Worm (Caenorhabditis elegans) whole organism, L1 larva: ENCODE results near the gene K11H12.11.

Source experiments
- C04F5.9 ChIP-seq: sonication (generic microtip); optimal IDR thresholded peaks from 2 replicates; lab custom pipeline; 2016; ENCODE audit warnings: missing genetic modification characterization, missing compliant biosample characterization
- C16A3.4 ChIP-seq: fragments of 150-350 bp; optimal IDR thresholded peaks from 2 replicates; lab custom pipeline; 2014; ENCODE audit warnings: missing biosample characterization, missing genetic modification characterization
- F16B12.6 ChIP-seq: fragments of 150-350 bp; optimal IDR thresholded peaks from 2 replicates; lab custom pipeline; 2014; ENCODE audit warnings: missing biosample characterization, missing genetic modification characterization
- aha-1 ChIP-seq: fragments of 150-350 bp; optimal IDR thresholded peaks from 2 replicates; lab custom pipeline; 2014; ENCODE audit warnings: missing biosample characterization, missing genetic modification characterization
- ama-1 ChIP-seq: fragments of 150-350 bp; optimal IDR thresholded peaks from 2 replicates; lab custom pipeline; 2014
- ceh-63 ChIP-seq: fragments of 200-800 bp; sonication (Bioruptor generic); optimal IDR thresholded peaks from 2 replicates; lab custom pipeline; 2018; ENCODE audit warnings: mild to moderate bottlenecking, missing genetic modification characterization, missing compliant biosample characterization
- ceh-8 ChIP-seq: fragments of 200-800 bp; sonication (Bioruptor generic); optimal IDR thresholded peaks from 2 replicates; lab custom pipeline; 2018; ENCODE audit warnings: mild to moderate bottlenecking, missing genetic modification characterization, moderate library complexity, missing compliant biosample characterization
- ceh-88 ChIP-seq: fragments of 200-800 bp; sonication (Bioruptor generic); IDR thresholded peaks from 2 replicates; pipeline ENCODE4 v1.3.6; 2022; ENCODE audit warnings: missing genetic modification characterization, missing compliant biosample characterization
- ces-1 ChIP-seq: fragments of 150-350 bp; optimal IDR thresholded peaks from 2 replicates; lab custom pipeline; 2014; ENCODE audit warnings: missing biosample characterization, missing genetic modification reagents, missing genetic modification characterization
- dsc-1 ChIP-seq: sonication (generic microtip); optimal IDR thresholded peaks from 2 replicates; lab custom pipeline; 2016; ENCODE audit warnings: mild to moderate bottlenecking, missing genetic modification characterization, missing compliant biosample characterization
- egl-13 ChIP-seq: sonication (generic microtip); optimal IDR thresholded peaks from 2 replicates; lab custom pipeline; 2016; ENCODE audit warnings: missing genotype, missing genetic modification reagents, missing genetic modification characterization, missing compliant biosample characterization
- egl-27 ChIP-seq, 2 experiments: fragments of 150-350 bp in 1 of 2; sonication (generic microtip); optimal IDR thresholded peaks; 3 replicates each; lab custom pipeline; 2017 to 2018; ENCODE audit warnings: missing biosample characterization in 2 of 2, missing genetic modification characterization in 2 of 2, missing genetic modification reagents in 2 of 2
- elt-3 ChIP-seq, 6 experiments: fragments of 150-350 bp in 1 of 6; sonication (generic microtip); optimal IDR thresholded peaks; 2 replicates each; lab custom pipeline; 2017 to 2018; ENCODE audit warnings: missing biosample characterization in 6 of 6, missing genetic modification characterization in 6 of 6, inconsistent platforms in 1 of 6
- fkh-10 ChIP-seq: sonication (generic microtip); optimal IDR thresholded peaks from 2 replicates; lab custom pipeline; 2017; ENCODE audit warnings: missing biosample characterization, missing genetic modification reagents, missing genetic modification characterization
- fos-1 ChIP-seq: fragments of 150-350 bp; optimal IDR thresholded peaks from 2 replicates; lab custom pipeline; 2014; ENCODE audit warnings: missing biosample characterization, missing genetic modification characterization
- hlh-17 ChIP-seq: fragments of 200-800 bp; sonication (Bioruptor generic); optimal IDR thresholded peaks from 2 replicates; lab custom pipeline; 2018; ENCODE audit warnings: missing genetic modification characterization, mild to moderate bottlenecking, missing compliant biosample characterization, moderate library complexity, borderline replicate concordance
- hpl-2 ChIP-seq: fragments of 150-350 bp; optimal IDR thresholded peaks from 2 replicates; lab custom pipeline; 2014; ENCODE audit warnings: missing biosample characterization, missing genetic modification reagents, missing genetic modification characterization
- irx-1 ChIP-seq: sonication (generic microtip); optimal IDR thresholded peaks from 2 replicates; lab custom pipeline; 2016; ENCODE audit warnings: missing genetic modification characterization, missing compliant biosample characterization
- lin-13 ChIP-seq: fragments of 150-350 bp; optimal IDR thresholded peaks from 2 replicates; lab custom pipeline; 2014; ENCODE audit warnings: missing biosample characterization, missing genetic modification reagents, missing genetic modification characterization
- lin-14 ChIP-seq: fragments of 200-800 bp; sonication (Bioruptor generic); optimal IDR thresholded peaks from 2 replicates; lab custom pipeline; 2018; ENCODE audit warnings: mild to moderate bottlenecking, missing genetic modification characterization, moderate library complexity, missing compliant biosample characterization
- lin-15B ChIP-seq: fragments of 150-350 bp; sonication (generic microtip); optimal IDR thresholded peaks from 3 replicates; lab custom pipeline; 2014; ENCODE audit warnings: missing biosample characterization, missing genetic modification characterization
- lin-35 ChIP-seq, 2 experiments: fragments of 150-350 bp; optimal IDR thresholded peaks; 2 replicates each; lab custom pipeline; 2014; ENCODE audit warnings: missing biosample characterization in 2 of 2, missing genetic modification characterization in 2 of 2, missing genetic modification reagents in 2 of 2
- lir-3 ChIP-seq: sonication (generic microtip); optimal IDR thresholded peaks from 2 replicates; lab custom pipeline; 2016; ENCODE audit warnings: mild to moderate bottlenecking, missing genetic modification characterization, moderate library complexity, missing compliant biosample characterization; ENCODE audit not compliant: poor library complexity
- lsy-2 ChIP-seq, 2 experiments: fragments of 150-350 bp; optimal IDR thresholded peaks; 2 replicates each; lab custom pipeline; 2014; ENCODE audit warnings: missing biosample characterization in 2 of 2, missing genetic modification characterization in 2 of 2
- mef-2 ChIP-seq: fragments of 150-350 bp; optimal IDR thresholded peaks from 2 replicates; lab custom pipeline; 2014; ENCODE audit warnings: missing biosample characterization, missing genetic modification characterization
- nhr-20 ChIP-seq: sonication (generic microtip); optimal IDR thresholded peaks from 2 replicates; lab custom pipeline; 2016; ENCODE audit warnings: mild to moderate bottlenecking, missing genetic modification characterization, missing compliant biosample characterization
- nhr-237 ChIP-seq: fragments of 150-350 bp; optimal IDR thresholded peaks from 2 replicates; lab custom pipeline; 2014; ENCODE audit warnings: missing biosample characterization, missing genetic modification characterization
- nhr-28 ChIP-seq: fragments of 150-350 bp; optimal IDR thresholded peaks from 2 replicates; lab custom pipeline; 2014; ENCODE audit warnings: missing biosample characterization, missing genetic modification characterization
- nhr-76 ChIP-seq: sonication (generic microtip); optimal IDR thresholded peaks from 2 replicates; lab custom pipeline; 2017; ENCODE audit warnings: missing biosample characterization, missing genetic modification characterization
- nhr-85 ChIP-seq: sonication (generic microtip); peaks from one replicate; lab custom pipeline; 2016; ENCODE audit warnings: missing genetic modification characterization, inconsistent platforms, missing compliant biosample characterization
- nhr-90 ChIP-seq: sonication (generic microtip); optimal IDR thresholded peaks from 2 replicates; lab custom pipeline; 2016; ENCODE audit warnings: mild to moderate bottlenecking, missing genetic modification characterization, missing compliant biosample characterization; ENCODE audit not compliant: poor library complexity
- pax-3 ChIP-seq: fragments of 200-800 bp; sonication (Bioruptor generic); optimal IDR thresholded peaks from 2 replicates; lab custom pipeline; 2018; ENCODE audit warnings: mild to moderate bottlenecking, missing genetic modification characterization, moderate library complexity, missing compliant biosample characterization
- skn-1 ChIP-seq: fragments of 150-350 bp; optimal IDR thresholded peaks from 2 replicates; lab custom pipeline; 2014; ENCODE audit warnings: missing biosample characterization, missing genetic modification characterization
- sptf-1 ChIP-seq: fragments of 150-350 bp; optimal IDR thresholded peaks from 2 replicates; lab custom pipeline; 2014; ENCODE audit warnings: missing biosample characterization, missing genetic modification characterization
- tlp-1 ChIP-seq: fragments of 150-350 bp; optimal IDR thresholded peaks from 2 replicates; lab custom pipeline; 2014; ENCODE audit warnings: missing biosample characterization, missing genetic modification characterization
- unc-30 ChIP-seq: sonication (generic microtip); optimal IDR thresholded peaks from 2 replicates; lab custom pipeline; 2017; ENCODE audit warnings: missing biosample characterization, missing genetic modification characterization
- unc-98 ChIP-seq: fragments of 200-800 bp; sonication (Bioruptor generic); IDR thresholded peaks from 2 replicates; pipeline ENCODE4 v1.3.6; 2022; ENCODE audit warnings: missing genetic modification characterization, missing compliant biosample characterization
- vab-15 ChIP-seq: sonication (generic microtip); optimal IDR thresholded peaks from 2 replicates; lab custom pipeline; 2017; ENCODE audit warnings: missing genotype, mild to moderate bottlenecking, missing genetic modification characterization, missing compliant biosample characterization
- xbp-1 ChIP-seq: sonication (generic microtip); optimal IDR thresholded peaks from 2 replicates; lab custom pipeline; 2016; ENCODE audit warnings: missing genetic modification characterization, missing compliant biosample characterization
- zip-4 ChIP-seq: fragments of 200-800 bp; sonication (Bioruptor generic); optimal IDR thresholded peaks from 2 replicates; lab custom pipeline; 2018; ENCODE audit warnings: mild to moderate bottlenecking, missing genetic modification characterization, moderate library complexity, missing compliant biosample characterization

K11H12.11 gene

ce11 chrIV:654526-655440 is 15.6 kb downstream of the K11H12.11 start, which contains the start of the genes rpl-15 and K11H12.8 (continued):
- peak; percentile 82 for TF ChIP-seq ces-1 (GFP tag; lab: Kevin White, UChicago)
- peak; percentile 33 for TF ChIP-seq nhr-28 (tag; lab: Kevin White, UChicago)
- TF ChIP-seq nhr-85: peak; percentile 100
- TF ChIP-seq nhr-90 (tag; lab: Kevin White, UChicago): peak; percentile 100
- peak; percentile 99 for TF ChIP-seq xbp-1 (tag; lab: Kevin White, UChicago)
- TF ChIP-seq nhr-20 (tag; lab: Kevin White, UChicago): peak; percentile 100
- TF ChIP-seq hlh-17 (GFP tag; lab: Kevin White, UChicago): no peak
- peak; percentile 100 for TF ChIP-seq egl-13
- peak; percentile 100 for TF ChIP-seq pax-3 (tag; lab: Kevin White, UChicago)
- TF ChIP-seq irx-1 (tag; lab: Kevin White, UChicago): peak; percentile 99
- TF ChIP-seq sptf-1: no peak
- TF ChIP-seq unc-30: no peak
- TF ChIP-seq fkh-10 (GFP tag; lab: Kevin White, UChicago): peak; percentile 99
- TF ChIP-seq vab-15 (tag; lab: Kevin White, UChicago): peak; percentile 99
- peak; percentile 100 for TF ChIP-seq ceh-88
- TF ChIP-seq lin-15B: peak; percentile 98
- peak; percentile 98 for TF ChIP-seq nhr-237
- peak; percentile 98 for TF ChIP-seq C04F5.9 (tag; lab: Kevin White, UChicago)
- peak; percentile 95 to 97 for TF ChIP-seq lin-35 (GFP tag; optimal IDR thresholded peaks at IDR 0.05; lab: Kevin White, UChicago)
- TF ChIP-seq mef-2 (tag; lab: Kevin White, UChicago): peak; percentile 98
- TF ChIP-seq nhr-76: peak; percentile 93
- peak; percentile 100 for TF ChIP-seq C16A3.4 (tag; lab: Kevin White, UChicago)
- peak; percentile 98 for TF ChIP-seq ceh-8 (GFP tag; lab: Kevin White, UChicago)
- peak; percentile 97 for TF ChIP-seq lir-3 (tag; lab: Kevin White, UChicago)
- TF ChIP-seq lin-14 (GFP tag; lab: Kevin White, UChicago): peak; percentile 100
- peak; percentile 99 to 100 (median 100) for TF ChIP-seq elt-3 (tag; optimal IDR thresholded peaks at IDR 0.05; lab: Kevin White, UChicago)
- TF ChIP-seq dsc-1 (tag; lab: Kevin White, UChicago): peak; percentile 100
- peak; percentile 100 for TF ChIP-seq lin-13
- peak; percentile 97 for TF ChIP-seq zip-4 (GFP tag; lab: Kevin White, UChicago)
- TF ChIP-seq F16B12.6 (tag; lab: Kevin White, UChicago): peak; percentile 78
- TF ChIP-seq unc-98 (GFP tag; lab: Robert Waterston, UW): peak; percentile 96
- TF ChIP-seq aha-1 (tag; lab: Kevin White, UChicago): peak; percentile 99
- peak; percentile 96 for TF ChIP-seq hpl-2
- peak; percentile 98 for TF ChIP-seq fos-1
- peak; percentile 44 to 98 for TF ChIP-seq egl-27 (tag; optimal IDR thresholded peaks at IDR 0.05; lab: Kevin White, UChicago)
- TF ChIP-seq ceh-63: peak; percentile 93
- TF ChIP-seq ama-1 (lab: Kevin White, UChicago): peak; percentile 91
- peak; percentile 97 for TF ChIP-seq skn-1
- peak; percentile 100 for TF ChIP-seq lsy-2 (tag; optimal IDR thresholded peaks at IDR 0.05; lab: Kevin White, UChicago)
- no peak for TF ChIP-seq tlp-1 (tag; lab: Kevin White, UChicago)
